Fruit fly (Drosophila melanogaster) ovary, adult (tissue): Measurements from ENCODE around the gene Rpn12R.

Experiments used
- CG17801 ChIP-seq: fragments of 200-800 bp; optimal IDR thresholded peaks from 2 replicates; lab custom pipeline; 2019; ENCODE audit warnings: missing biosample characterization, mild to moderate bottlenecking, missing genetic modification characterization, moderate library complexity; ENCODE audit not compliant: partially characterized antibody

The Rpn12R gene

DNA sequence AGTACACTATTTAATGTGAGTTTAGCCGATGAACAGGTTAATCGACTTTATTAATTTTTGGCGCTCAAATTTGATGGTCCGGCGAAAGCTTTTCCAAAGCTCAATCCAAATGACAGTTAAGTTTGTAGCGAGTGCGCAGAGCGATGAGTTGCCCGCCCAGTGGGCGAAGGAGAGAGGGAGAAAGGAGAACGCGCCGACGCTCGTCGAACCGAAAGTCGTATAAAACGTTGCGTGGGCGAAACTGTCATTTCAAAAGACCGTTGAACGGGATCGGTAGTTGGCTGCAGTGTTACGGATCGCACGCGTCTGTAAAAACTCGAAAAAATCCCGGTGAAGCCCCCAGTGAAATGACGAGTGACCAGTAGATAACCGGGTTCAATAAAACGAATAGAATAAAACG is 50.3 kb downstream of the Rpn12R start, which contains the start of gene Zip71B:
Gene Zip71B, plus strand, starts transcription at position 265 of the 400 bp plus-strand sequence.
- no peak for TF ChIP-seq CG17801 (GFP tag; lab: Kevin White, UChicago)
